Worm (Caenorhabditis elegans): ENCODE data around the gene K08B12.1.

Gene K08B12.1

DNA sequence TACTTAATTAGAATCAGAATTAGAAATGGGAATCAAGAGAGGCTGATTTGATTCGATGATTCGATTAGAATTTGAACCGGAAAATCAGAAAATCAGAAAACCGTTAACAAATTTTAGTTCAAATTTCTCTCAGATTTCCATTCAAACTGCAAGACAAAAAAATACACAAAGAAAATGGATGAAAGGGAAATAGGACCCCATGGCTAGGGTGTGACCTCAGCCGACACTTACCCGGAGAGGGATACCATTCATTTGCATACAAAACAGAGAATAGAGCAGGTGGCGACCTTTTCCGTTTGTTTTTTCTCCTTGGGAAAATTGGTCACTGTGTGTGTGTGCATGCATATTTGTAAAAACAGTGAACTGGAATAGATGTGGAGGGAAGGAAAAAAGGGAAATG is 25.2 kb upstream of the K08B12.1 start:
- no peak for TF ChIP-seq dao-5 (tag; optimal IDR thresholded peaks at IDR 0.05)
- TF ChIP-seq him-1 (tag; optimal IDR thresholded peaks at IDR 0.05): no peak
- no peak for TF ChIP-seq W03F9.2 (tag; optimal IDR thresholded peaks at IDR 0.05)

DNA sequence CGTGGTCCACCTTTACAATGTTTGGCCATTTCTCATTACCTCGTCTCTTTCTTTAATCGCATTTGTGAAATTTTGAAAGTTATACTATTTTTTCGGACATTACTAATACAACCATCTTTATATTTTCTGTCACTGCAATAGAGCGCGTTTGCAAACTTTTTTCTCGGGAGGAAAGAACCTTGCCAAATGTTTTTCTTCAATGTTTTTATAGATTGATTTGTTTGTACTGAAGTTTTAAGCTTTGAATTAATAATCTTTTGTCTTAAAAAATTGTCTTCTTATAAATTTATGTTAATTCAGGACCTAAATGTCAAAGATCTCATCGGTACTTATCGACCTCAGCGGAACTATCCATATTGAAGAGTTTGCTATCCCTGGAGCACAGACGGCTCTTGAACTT is 24.3 kb upstream of the K08B12.1 start, which contains the start of gene K08B12.3:
Gene K08B12.3, plus strand, starts transcription at position 301 of the 400 bp plus-strand sequence.
- no peak for TF ChIP-seq W03F9.2 (tag; optimal IDR thresholded peaks at IDR 0.05)
- TF ChIP-seq him-1 (tag; optimal IDR thresholded peaks at IDR 0.05): no peak
- TF ChIP-seq dao-5 (tag; optimal IDR thresholded peaks at IDR 0.05): no peak

DNA sequence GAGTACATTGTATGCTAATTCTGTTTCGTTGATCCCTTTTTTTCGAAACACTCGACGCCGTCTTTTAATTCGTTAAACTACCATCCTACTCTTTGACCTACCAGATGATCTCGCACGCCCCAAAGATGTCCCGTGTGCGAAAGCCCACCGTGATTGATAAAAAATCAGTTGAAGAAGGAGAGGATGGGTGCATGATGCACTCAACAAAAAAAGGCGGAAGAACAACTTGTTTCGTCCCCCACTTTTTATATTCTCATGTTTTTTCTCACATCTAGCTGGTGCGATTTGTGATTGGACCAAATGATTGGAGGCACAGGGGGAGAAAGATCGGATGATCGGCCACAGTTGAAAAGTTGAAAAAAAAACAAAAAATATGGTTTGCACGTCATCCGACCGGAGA is 20.8 kb upstream of the K08B12.1 start:
- TF ChIP-seq dao-5 (tag; optimal IDR thresholded peaks at IDR 0.05) (no peak), W03F9.2 (tag; optimal IDR thresholded peaks at IDR 0.05) (no peak), him-1 (tag; optimal IDR thresholded peaks at IDR 0.05) (no peak)

DNA sequence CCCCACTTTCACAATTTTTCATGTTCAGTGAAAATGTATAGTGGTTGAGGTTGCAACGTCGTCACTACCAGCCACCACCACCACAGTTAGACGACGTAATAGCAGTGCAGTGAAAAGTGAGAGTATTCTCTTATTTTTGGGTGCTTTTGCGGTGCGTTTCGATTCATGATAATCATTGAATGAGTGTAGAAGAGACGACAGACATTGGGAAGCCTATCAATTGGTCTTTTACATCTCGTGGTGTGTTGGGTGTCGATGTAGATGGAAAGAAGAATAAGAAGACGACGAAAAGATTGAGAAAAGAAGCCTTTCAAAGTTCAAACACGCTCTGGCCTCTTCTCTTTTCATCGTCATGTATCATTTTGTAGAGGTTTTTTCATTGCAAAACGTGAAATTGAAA is 19.3 kb upstream of the K08B12.1 start:
- TF ChIP-seq W03F9.2 (tag; optimal IDR thresholded peaks at IDR 0.05) (no peak), him-1 (tag; optimal IDR thresholded peaks at IDR 0.05) (no peak), dao-5 (tag; optimal IDR thresholded peaks at IDR 0.05) (no peak)

DNA sequence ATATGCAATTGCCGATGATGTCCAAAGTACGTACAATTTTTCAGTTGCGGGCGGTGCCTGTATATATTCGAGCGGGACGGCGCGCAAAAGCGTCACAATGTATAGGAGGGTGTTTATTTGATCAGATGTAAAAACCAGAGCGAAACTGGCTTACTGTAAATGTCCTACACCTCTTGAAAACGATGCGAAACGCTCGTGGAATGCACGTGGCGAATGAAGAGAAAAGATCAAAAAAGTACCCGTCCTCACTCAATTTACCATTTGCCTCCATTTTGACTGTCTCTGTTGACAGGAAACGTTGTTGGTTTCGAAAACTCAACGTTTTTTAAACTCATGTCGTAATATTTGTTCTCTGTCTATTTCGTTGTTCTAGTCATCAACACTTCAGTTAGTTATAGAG is 18.4 kb upstream of the K08B12.1 start:
- TF ChIP-seq W03F9.2 (tag; optimal IDR thresholded peaks at IDR 0.05) (peak; percentile 21), him-1 (tag; optimal IDR thresholded peaks at IDR 0.05) (no peak)

DNA sequence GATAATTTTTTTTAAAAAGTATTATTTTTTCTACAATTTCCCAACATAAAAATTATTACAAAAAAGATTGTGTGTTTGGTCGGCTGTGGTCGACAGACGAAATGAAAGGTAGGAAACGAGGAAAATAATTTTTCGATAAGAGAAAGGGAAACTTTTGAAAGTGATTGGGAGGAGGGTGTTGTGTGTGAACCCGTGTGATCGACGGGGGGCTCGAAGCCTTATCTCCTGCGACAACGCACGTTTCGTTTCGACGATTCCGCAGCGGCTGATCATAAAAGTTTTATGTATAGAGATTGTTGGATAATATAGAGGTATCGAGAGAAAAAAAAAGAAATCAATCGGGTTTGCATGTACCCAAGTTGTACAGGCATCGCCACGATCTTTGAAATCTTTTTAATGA is 15.9 kb upstream of the K08B12.1 start:
- TF ChIP-seq W03F9.2 (tag; optimal IDR thresholded peaks at IDR 0.05) (no peak), him-1 (tag; optimal IDR thresholded peaks at IDR 0.05) (no peak), dao-5 (tag; optimal IDR thresholded peaks at IDR 0.05) (no peak)

DNA sequence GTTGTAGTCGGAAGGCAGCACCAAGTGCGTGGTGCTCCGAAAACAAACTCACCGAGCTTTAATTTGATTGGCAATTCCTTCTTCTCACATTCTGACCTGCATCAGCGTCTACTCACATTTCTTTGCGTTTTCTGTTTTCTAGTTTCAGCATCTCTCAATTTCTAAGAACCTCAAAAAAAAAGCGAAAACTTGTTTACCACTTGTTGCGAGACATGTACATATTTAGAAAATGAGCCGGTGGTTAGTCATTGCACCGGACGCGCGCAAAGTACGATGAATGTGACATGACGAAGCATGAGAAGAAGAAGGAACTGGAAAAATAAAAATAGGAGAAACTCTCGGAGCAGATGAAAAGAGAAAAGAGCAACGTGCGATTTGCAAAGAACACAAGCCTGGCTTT is 14.5 kb upstream of the K08B12.1 start:
- TF ChIP-seq W03F9.2 (tag; optimal IDR thresholded peaks at IDR 0.05) (no peak), dao-5 (tag; optimal IDR thresholded peaks at IDR 0.05) (no peak), him-1 (tag; optimal IDR thresholded peaks at IDR 0.05) (peak; percentile 28)

DNA sequence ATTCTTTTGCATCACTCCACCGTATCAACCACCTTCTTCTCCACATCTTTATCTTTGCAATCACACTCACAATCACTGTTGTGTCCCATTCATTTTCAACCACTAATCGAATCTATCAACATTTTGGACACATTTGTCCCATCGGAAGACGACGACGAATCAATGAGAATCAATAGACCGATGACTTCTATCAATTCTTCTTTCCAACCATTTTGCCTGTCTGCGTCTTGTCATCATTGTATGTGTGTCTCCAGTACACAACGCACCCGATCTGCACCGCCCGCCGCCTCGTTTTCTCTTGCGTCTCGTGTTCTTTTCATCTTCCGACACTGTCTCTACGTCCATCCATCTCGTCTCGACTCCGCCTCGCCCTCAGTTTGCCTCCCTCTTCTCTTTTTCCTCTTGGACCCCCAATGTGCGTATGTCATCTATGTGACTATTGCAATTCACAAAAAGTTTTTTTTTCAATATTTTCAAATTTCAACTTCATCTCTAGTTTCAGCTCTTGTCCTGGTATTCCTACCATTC is 12.6 kb upstream of the K08B12.1 start, which contains the start of gene dmd-7:
Gene dmd-7, plus strand, starts transcription at position 478 of the 528 bp plus-strand sequence.
- TF ChIP-seq dao-5 (tag; optimal IDR thresholded peaks at IDR 0.05) (no peak), W03F9.2 (tag; optimal IDR thresholded peaks at IDR 0.05) (peak; percentile 16), him-1 (tag; optimal IDR thresholded peaks at IDR 0.05) (peak; percentile 46)

DNA sequence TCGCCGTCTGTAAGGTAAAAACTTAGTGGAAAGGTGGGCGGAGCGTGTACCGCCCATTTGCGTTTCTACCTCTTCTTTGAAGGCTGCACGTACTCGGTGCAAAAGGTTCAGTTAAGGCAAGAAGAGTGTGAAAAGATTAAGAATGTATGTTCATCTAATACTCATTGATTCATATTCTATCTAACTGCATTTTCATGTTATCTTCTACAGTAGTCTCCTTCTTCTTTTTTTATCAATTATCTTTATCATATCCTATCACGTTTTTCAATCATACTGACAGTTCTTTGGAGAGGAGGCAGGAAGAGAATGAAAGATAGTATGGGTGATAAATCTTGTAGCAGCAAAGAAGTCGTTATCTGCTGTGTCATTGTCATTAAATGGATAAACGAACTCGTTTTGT is 11.8 kb upstream of the K08B12.1 start:
- TF ChIP-seq him-1 (tag; optimal IDR thresholded peaks at IDR 0.05) (no peak), dao-5 (tag; optimal IDR thresholded peaks at IDR 0.05) (no peak), W03F9.2 (tag; optimal IDR thresholded peaks at IDR 0.05) (no peak)

DNA sequence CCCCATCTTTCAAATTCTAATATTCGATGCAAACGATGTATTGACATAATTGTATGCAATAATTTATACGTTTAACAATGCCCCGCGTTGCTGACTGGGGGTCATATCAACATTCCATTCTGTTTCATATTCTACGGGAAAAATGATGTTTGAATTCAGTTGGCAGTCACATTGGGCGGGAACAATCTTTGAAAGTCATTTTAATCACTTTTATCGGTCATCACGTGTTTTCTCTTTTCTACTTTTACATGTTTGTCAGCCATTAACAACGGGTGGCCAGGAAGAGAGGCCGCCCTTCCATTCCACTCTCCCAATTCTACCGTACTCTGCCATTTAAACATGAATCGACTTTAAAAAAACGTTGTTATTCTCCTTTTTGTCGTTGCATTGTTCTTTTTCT is 10.5 kb upstream of the K08B12.1 start:
- TF ChIP-seq dao-5 (tag; optimal IDR thresholded peaks at IDR 0.05): no peak
- TF ChIP-seq W03F9.2 (tag; optimal IDR thresholded peaks at IDR 0.05): no peak
- TF ChIP-seq him-1 (tag; optimal IDR thresholded peaks at IDR 0.05): no peak

DNA sequence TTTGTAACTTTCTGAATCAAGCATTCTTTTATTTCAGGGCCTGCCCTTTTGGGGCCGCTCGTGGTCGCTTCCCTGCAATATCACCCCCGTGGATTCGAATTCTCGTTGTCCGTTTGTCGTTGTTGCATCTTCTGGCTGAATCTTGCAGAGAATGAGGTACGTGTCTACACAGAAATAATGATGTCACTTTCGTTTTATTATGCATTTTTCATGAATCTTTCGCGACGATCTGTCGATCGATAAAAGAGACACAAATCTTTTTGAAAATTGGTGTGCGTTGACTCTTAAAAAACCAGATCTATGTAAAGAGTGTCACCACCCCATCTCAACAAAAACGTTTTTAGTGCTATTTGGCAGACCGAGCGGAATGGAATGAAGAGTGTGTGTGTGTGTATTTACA is 10.0 kb upstream of the K08B12.1 start:
- TF ChIP-seq W03F9.2 (tag; optimal IDR thresholded peaks at IDR 0.05): no peak
- no peak for TF ChIP-seq dao-5 (tag; optimal IDR thresholded peaks at IDR 0.05)
- TF ChIP-seq him-1 (tag; optimal IDR thresholded peaks at IDR 0.05): no peak

DNA sequence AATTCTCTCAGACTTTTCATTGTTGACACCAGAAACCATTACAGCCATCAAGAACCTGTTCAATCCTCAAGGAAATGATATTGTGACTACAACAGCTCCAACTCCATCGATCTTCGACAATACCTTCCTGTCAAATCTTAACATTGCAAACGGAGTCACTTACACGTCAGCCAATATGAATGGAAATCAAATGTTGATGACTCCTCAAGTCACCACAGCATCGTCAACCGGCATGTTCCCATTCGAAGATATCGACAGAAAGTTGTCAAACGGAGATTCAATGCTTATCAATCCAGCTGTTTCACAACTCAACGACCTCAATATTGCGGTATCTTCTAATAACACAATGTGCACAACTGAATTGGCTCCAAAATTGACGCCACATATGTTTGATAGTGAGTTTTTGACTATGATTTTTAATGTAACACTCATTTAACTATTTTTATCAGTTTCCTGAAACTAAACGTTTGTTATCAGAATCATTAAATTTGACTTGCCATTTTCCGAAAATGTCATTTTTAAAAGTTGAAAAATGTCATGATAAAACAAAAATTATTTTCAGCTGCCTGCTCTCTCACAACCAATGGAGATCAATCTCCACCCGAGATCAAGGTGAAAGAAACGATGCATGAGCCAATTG is 8.1 kb upstream of the K08B12.1 start:
- no peak for TF ChIP-seq dao-5 (tag; optimal IDR thresholded peaks at IDR 0.05)
- no peak for TF ChIP-seq W03F9.2 (tag; optimal IDR thresholded peaks at IDR 0.05)

DNA sequence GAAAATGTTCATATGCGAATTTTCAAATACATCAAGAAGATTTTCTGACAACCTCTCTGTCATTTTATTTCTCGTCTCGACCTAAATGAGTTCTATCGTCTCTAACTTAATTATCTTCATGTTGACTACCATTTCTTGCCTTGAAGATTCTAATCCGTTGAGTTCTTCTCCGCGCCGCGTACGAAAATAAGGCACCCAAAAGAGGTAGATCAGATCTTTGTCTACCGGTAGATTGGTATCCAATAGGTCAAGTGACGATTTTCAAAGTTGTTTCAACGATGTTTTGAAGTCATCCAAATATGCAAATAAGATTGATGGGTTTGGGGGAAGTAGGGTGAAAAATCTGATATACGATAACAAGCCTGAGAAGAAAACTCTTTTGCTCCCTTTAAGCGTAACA is 5.2 kb upstream of the K08B12.1 start:
- TF ChIP-seq him-1 (tag; optimal IDR thresholded peaks at IDR 0.05): no peak
- no peak for TF ChIP-seq W03F9.2 (tag; optimal IDR thresholded peaks at IDR 0.05)
- no peak for TF ChIP-seq dao-5 (tag; optimal IDR thresholded peaks at IDR 0.05)

DNA sequence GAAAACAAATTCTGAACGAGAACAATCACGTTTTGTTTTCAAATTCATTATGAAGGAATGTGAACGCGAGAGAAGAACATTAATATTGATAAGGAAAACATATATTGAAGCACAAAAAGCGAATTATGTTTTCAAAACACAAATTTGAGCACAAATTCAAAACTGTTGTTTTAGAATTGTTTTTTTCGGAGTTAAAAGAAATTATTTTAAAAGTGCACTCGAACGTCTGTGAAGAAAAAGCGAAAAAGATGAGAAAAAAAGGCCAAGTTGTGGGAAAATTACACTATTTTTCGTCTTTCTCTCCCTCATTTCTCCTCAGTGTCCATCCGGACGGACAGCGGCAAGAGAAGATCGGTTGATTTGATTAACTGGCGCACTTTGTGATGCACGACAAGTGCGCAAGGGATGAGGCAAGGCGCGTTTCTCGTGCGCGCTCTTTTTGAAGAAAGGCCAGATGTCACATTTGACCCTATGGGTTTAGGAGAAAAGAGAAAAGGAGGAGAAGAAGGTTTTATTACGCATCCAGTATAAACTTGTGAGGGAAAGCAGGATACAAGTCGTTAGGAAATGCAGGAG is 8.2 kb downstream of the K08B12.1 start, which contains the start of gene mrck-1:
Gene mrck-1, minus strand, starts transcription at position 51 of the 576 bp plus-strand sequence.
- TF ChIP-seq him-1 (tag; optimal IDR thresholded peaks at IDR 0.05) (peak; percentile 92), W03F9.2 (tag; optimal IDR thresholded peaks at IDR 0.05) (peak; percentile 64), dao-5 (tag; optimal IDR thresholded peaks at IDR 0.05) (no peak)

DNA sequence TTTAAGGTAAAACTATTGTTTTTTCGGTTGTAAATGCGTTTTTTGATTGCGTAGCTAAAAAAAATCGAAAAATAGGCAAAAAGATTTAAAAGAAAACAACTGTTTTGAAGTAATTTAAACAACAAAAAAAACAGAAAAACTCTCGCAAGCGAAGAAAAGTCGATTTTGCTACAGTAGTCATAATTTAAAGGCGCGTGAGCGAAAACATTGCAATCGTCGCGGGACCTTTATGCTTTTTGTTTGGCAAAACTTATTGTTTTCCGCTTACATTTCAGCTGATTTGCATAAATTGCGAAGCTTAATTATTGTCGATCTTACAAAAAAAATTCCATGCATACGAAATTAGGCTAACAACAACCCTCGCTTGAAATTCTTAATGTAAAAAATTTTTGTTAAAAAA is 8.8 kb downstream of the K08B12.1 start:
- TF ChIP-seq him-1 (tag; optimal IDR thresholded peaks at IDR 0.05): no peak
- no peak for TF ChIP-seq dao-5 (tag; optimal IDR thresholded peaks at IDR 0.05)
- TF ChIP-seq W03F9.2 (tag; optimal IDR thresholded peaks at IDR 0.05): no peak

Data from whole organism, L4/young adult.